Fruit fly (Drosophila melanogaster) whole organism, prepupa: ENCODE results near the gene Dip-C.

Experiments
- Blimp-1 ChIP-seq: fragments of 200-800 bp; sonication (Bioruptor generic); optimal IDR thresholded peaks from 3 replicates; lab custom pipeline; 2017; ENCODE audit warnings: missing biosample characterization, missing genetic modification characterization, mild to moderate bottlenecking, moderate library complexity, missing genetic modification reagents
- CG10631 ChIP-seq: fragments of 200-800 bp; sonication (Bioruptor generic); optimal IDR thresholded peaks from 2 replicates; lab custom pipeline; 2016; ENCODE audit warnings: missing biosample characterization, missing genetic modification characterization
- CG10669 ChIP-seq: fragments of 200-800 bp; sonication (Bioruptor generic); optimal IDR thresholded peaks from 3 replicates; lab custom pipeline; 2018; ENCODE audit warnings: missing biosample characterization, mild to moderate bottlenecking, missing genetic modification characterization, moderate library complexity
- CG11294 ChIP-seq: fragments of 200-800 bp; sonication (Bioruptor generic); IDR thresholded peaks from 2 replicates; pipeline ENCODE4 v1.3.6; 2022; ENCODE audit warnings: missing biosample characterization, missing genetic modification characterization
- CG11902 ChIP-seq: fragments of 200-800 bp; sonication (Bioruptor generic); optimal IDR thresholded peaks from 3 replicates; lab custom pipeline; 2016; ENCODE audit warnings: missing biosample characterization, missing genetic modification characterization
- CG15336 ChIP-seq: fragments of 200-800 bp; sonication (Bioruptor generic); IDR thresholded peaks from 2 replicates; pipeline ENCODE4 v1.3.6; 2022; ENCODE audit warnings: missing biosample characterization, missing genetic modification characterization
- CG1621 ChIP-seq: fragments of 200-800 bp; sonication (Bioruptor generic); optimal IDR thresholded peaks from 3 replicates; lab custom pipeline; 2018; ENCODE audit warnings: missing biosample characterization, mild to moderate bottlenecking, missing genetic modification characterization
- CG32006 ChIP-seq: fragments of 200-800 bp; sonication (Bioruptor generic); optimal IDR thresholded peaks from 3 replicates; lab custom pipeline; 2017; ENCODE audit warnings: missing biosample characterization, mild to moderate bottlenecking, missing genetic modification characterization
- CG34406 ChIP-seq: fragments of 200-800 bp; sonication (Bioruptor generic); optimal IDR thresholded peaks from 3 replicates; lab custom pipeline; 2016; ENCODE audit warnings: missing biosample characterization, missing genetic modification characterization
- CG3919 ChIP-seq: fragments of 200-800 bp; sonication (Bioruptor generic); optimal IDR thresholded peaks from 3 replicates; lab custom pipeline; 2016; ENCODE audit warnings: missing biosample characterization, missing genetic modification characterization
- CG6163 ChIP-seq: fragments of 200-800 bp; sonication (Bioruptor generic); IDR thresholded peaks from 3 replicates; pipeline ENCODE4 v1.3.6; 2022; ENCODE audit warnings: missing biosample characterization, missing genetic modification characterization
- CG6808 ChIP-seq: fragments of 200-800 bp; sonication (Bioruptor generic); optimal IDR thresholded peaks from 3 replicates; lab custom pipeline; 2017; ENCODE audit warnings: missing biosample characterization, missing genetic modification characterization, mild to moderate bottlenecking, moderate library complexity, missing genetic modification reagents
- CG7368 ChIP-seq: fragments of 200-800 bp; sonication (Bioruptor generic); optimal IDR thresholded peaks from 3 replicates; lab custom pipeline; 2016; ENCODE audit warnings: missing biosample characterization, missing genetic modification characterization
- CG8119 ChIP-seq: fragments of 200-800 bp; sonication (Bioruptor generic); IDR thresholded peaks from 3 replicates; pipeline ENCODE4 v1.3.6; 2022; ENCODE audit warnings: missing biosample characterization, missing genetic modification characterization
- CG8319 ChIP-seq: fragments of 200-800 bp; sonication (Bioruptor generic); optimal IDR thresholded peaks from 3 replicates; lab custom pipeline; 2016; ENCODE audit warnings: missing biosample characterization, missing genetic modification characterization
- CG8632 ChIP-seq: fragments of 200-800 bp; sonication (Bioruptor generic); optimal IDR thresholded peaks from 3 replicates; lab custom pipeline; 2016; ENCODE audit warnings: missing biosample characterization, missing genetic modification characterization
- CG9139 ChIP-seq: fragments of 200-800 bp; sonication (Bioruptor generic); optimal IDR thresholded peaks from 3 replicates; lab custom pipeline; 2017; ENCODE audit warnings: missing biosample characterization, mild to moderate bottlenecking, missing genetic modification characterization
- Eip78C ChIP-seq: fragments of 200-800 bp; sonication (Bioruptor generic); peaks from one replicate; lab custom pipeline; 2016; ENCODE audit warnings: missing biosample characterization, missing genetic modification characterization
- Eip93F ChIP-seq: fragments of 200-800 bp; sonication (Bioruptor generic); optimal IDR thresholded peaks from 2 replicates; lab custom pipeline; 2016; ENCODE audit warnings: missing biosample characterization, mild to moderate bottlenecking, missing genetic modification characterization
- Ets96B ChIP-seq: fragments of 200-800 bp; optimal IDR thresholded peaks from 2 replicates; lab custom pipeline; 2019; ENCODE audit warnings: missing biosample characterization, mild to moderate bottlenecking, missing genetic modification characterization, moderate library complexity
- Hr38 ChIP-seq: sonication (Bioruptor generic); optimal IDR thresholded peaks from 2 replicates; lab custom pipeline; 2016; ENCODE audit warnings: missing biosample characterization, missing genetic modification characterization
- Hr39 ChIP-seq: fragments of 200-800 bp; sonication (Bioruptor generic); optimal IDR thresholded peaks from 2 replicates; lab custom pipeline; 2016; ENCODE audit warnings: missing biosample characterization, missing genetic modification characterization
- Hr4 ChIP-seq: fragments of 200-800 bp; sonication (Bioruptor generic); optimal IDR thresholded peaks from 3 replicates; lab custom pipeline; 2016; ENCODE audit warnings: missing biosample characterization, missing genetic modification characterization
- Lpt ChIP-seq: fragments of 200-800 bp; sonication (Bioruptor generic); optimal IDR thresholded peaks from 3 replicates; lab custom pipeline; 2016; ENCODE audit warnings: missing biosample characterization, missing genetic modification characterization
- OdsH ChIP-seq: fragments of 200-800 bp; sonication (Bioruptor generic); optimal IDR thresholded peaks from 3 replicates; lab custom pipeline; 2016; ENCODE audit warnings: missing biosample characterization, missing genetic modification characterization
- Smox ChIP-seq: fragments of 200-800 bp; sonication (Bioruptor generic); optimal IDR thresholded peaks from 3 replicates; lab custom pipeline; 2016; ENCODE audit warnings: missing biosample characterization, missing genetic modification characterization
- acj6 ChIP-seq: fragments of 200-800 bp; sonication (Bioruptor generic); optimal IDR thresholded peaks from 3 replicates; lab custom pipeline; 2016; ENCODE audit warnings: missing biosample characterization, missing genetic modification characterization
- cyc ChIP-seq: fragments of 200-800 bp; sonication (Bioruptor generic); optimal IDR thresholded peaks from 3 replicates; lab custom pipeline; 2016; ENCODE audit warnings: missing biosample characterization, missing genetic modification characterization
- dac ChIP-seq: fragments of 200-800 bp; sonication (Bioruptor generic); optimal IDR thresholded peaks from 2 replicates; lab custom pipeline; 2017; ENCODE audit warnings: missing biosample characterization, mild to moderate bottlenecking, missing genetic modification characterization
- dsx ChIP-seq: fragments of 200-800 bp; optimal IDR thresholded peaks from 3 replicates; lab custom pipeline; 2019; ENCODE audit warnings: missing biosample characterization, mild to moderate bottlenecking, missing genetic modification characterization, moderate library complexity; ENCODE audit not compliant: poor library complexity, severe bottlenecking
- eg ChIP-seq: fragments of 200-800 bp; sonication (Bioruptor generic); IDR thresholded peaks from 3 replicates; pipeline ENCODE4 v1.3.6; 2022; ENCODE audit warnings: missing biosample characterization, missing genetic modification characterization
- esn ChIP-seq: fragments of 200-800 bp; sonication (Bioruptor generic); optimal IDR thresholded peaks from 2 replicates; lab custom pipeline; 2016; ENCODE audit warnings: missing biosample characterization, mild to moderate bottlenecking, missing genetic modification characterization, moderate library complexity
- fd59A ChIP-seq: fragments of 200-800 bp; sonication (Bioruptor generic); optimal IDR thresholded peaks from 2 replicates; lab custom pipeline; 2017; ENCODE audit warnings: missing biosample characterization, mild to moderate bottlenecking, missing genetic modification characterization, missing genetic modification reagents
- fd85E ChIP-seq: fragments of 200-800 bp; sonication (Bioruptor generic); optimal IDR thresholded peaks from 3 replicates; lab custom pipeline; 2016; ENCODE audit warnings: missing biosample characterization, missing genetic modification characterization
- fkh ChIP-seq: fragments of 200-800 bp; sonication (Bioruptor generic); optimal IDR thresholded peaks from 3 replicates; lab custom pipeline; 2017; ENCODE audit warnings: missing biosample characterization, mild to moderate bottlenecking, missing genetic modification characterization, moderate library complexity
- net ChIP-seq: fragments of 200-800 bp; sonication (Bioruptor generic); optimal IDR thresholded peaks from 3 replicates; lab custom pipeline; 2016; ENCODE audit warnings: missing biosample characterization, missing genetic modification characterization
- pdm3 ChIP-seq: fragments of 200-800 bp; sonication (Bioruptor generic); optimal IDR thresholded peaks from 3 replicates; lab custom pipeline; 2016; ENCODE audit warnings: missing biosample characterization, missing genetic modification characterization
- spab ChIP-seq: fragments of 200-800 bp; sonication (Bioruptor generic); optimal IDR thresholded peaks from 2 replicates; lab custom pipeline; 2017; ENCODE audit warnings: missing biosample characterization, mild to moderate bottlenecking, missing genetic modification characterization, missing genetic modification reagents
- ss ChIP-seq, 2 experiments: fragments of 200-800 bp; sonication (Bioruptor generic); optimal IDR thresholded peaks; 2 replicates in 1 of 2; 3 replicates in 1 of 2; lab custom pipeline; 2017 to 2018; ENCODE audit warnings: mild to moderate bottlenecking in 2 of 2, missing biosample characterization in 2 of 2, missing genetic modification characterization in 2 of 2, moderate library complexity in 1 of 2
- topi ChIP-seq: fragments of 200-800 bp; sonication (Bioruptor generic); optimal IDR thresholded peaks from 3 replicates; lab custom pipeline; 2016; ENCODE audit warnings: missing biosample characterization, missing genetic modification characterization
- vri ChIP-seq: fragments of 200-800 bp; sonication (Bioruptor generic); optimal IDR thresholded peaks from 3 replicates; lab custom pipeline; 2016; ENCODE audit warnings: missing biosample characterization, mild to moderate bottlenecking, missing genetic modification characterization

The Dip-C gene

DNA sequence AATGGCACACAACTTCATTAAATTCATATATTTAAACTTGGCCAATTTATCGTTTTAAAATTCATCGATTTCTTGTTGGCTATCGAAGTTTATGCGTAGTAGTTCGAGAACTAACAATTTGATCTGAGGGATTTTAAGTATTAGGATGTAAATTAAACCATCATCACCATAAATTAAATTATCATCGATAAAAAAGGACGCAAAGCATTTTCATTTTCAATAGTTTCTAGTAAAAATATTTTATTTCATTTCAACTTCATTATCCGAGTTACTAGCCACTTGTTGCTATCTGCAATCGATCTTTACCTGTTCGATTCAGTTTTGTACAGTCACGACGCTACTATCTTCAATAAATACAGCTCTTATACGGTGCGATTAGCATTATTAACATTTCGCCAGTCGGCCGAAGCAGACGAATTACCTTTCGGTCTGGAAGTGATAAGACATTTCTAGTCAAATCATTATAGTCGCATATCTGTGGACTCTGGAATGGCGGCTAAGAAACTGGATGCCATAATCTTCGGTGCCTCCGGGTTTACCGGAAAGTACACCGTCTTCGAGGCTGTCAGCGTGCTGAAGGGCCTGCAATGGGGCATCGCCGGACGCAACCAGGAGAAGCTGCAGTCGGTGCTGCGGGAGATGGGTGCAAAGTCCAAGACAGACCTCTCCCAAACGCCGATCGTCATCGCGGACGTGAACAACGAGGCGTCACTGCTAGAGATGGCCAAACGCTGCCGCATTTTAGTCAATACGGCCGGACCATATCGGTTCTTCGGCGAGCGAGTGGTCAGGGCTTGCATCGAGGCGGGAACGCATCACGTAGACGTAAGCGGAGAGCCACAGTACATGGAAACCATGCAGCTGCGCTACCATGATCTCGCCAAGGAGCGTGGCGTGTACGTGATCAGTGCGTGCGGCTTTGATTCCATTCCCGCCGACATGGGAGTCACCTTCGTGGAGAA lies 7.0 kb downstream of the Dip-C start, which contains the start of gene CG5167 (continued):
- TF ChIP-seq CG10669 (no peak), fkh (GFP tag; lab: Kevin White, UChicago) (peak; percentile 25), eg (GFP tag; lab: Robert Waterston, UW) (peak; percentile 70), CG8632 (GFP tag; lab: Kevin White, UChicago) (peak; percentile 20), CG8119 (GFP tag; lab: Robert Waterston, UW) (peak; percentile 59), Hr4 (GFP tag; lab: Kevin White, UChicago) (peak; percentile 1), net (peak; percentile 76), CG7368 (no peak), CG15336 (GFP tag; lab: Robert Waterston, UW) (peak; percentile 42; the same call in 1 of the 2 replicates), dsx (GFP tag; lab: Kevin White, UChicago) (peak; percentile 2), fd59A (GFP tag; lab: Kevin White, UChicago) (no peak), CG11902 (GFP tag; lab: Kevin White, UChicago) (no peak), Eip93F (peak; percentile 21), CG1621 (tag; lab: Kevin White, UChicago) (peak; percentile 61), CG10631 (GFP tag; lab: Kevin White, UChicago) (no peak), cyc (GFP tag; lab: Kevin White, UChicago) (peak; percentile 8), Smox (no peak), CG32006 (GFP tag; lab: Kevin White, UChicago) (no peak), CG34406 (GFP tag; lab: Kevin White, UChicago) (peak; percentile 36), Blimp-1 (GFP tag; lab: Kevin White, UChicago) (no peak), fd85E (GFP tag; lab: Kevin White, UChicago) (no peak), Hr39 (GFP tag; lab: Kevin White, UChicago) (peak; percentile 28), ss (GFP tag; optimal IDR thresholded peaks at IDR 0.05; lab: Kevin White, UChicago) (peak; percentile 84 to 89), dac (no peak), Ets96B (tag; lab: Kevin White, UChicago) (peak; percentile 25), vri (GFP tag; lab: Kevin White, UChicago) (peak; percentile 16), Hr38 (GFP tag; lab: Kevin White, UChicago) (no peak), CG3919 (GFP tag; lab: Kevin White, UChicago) (peak; percentile 43), spab (GFP tag; lab: Kevin White, UChicago) (peak; percentile 54), pdm3 (GFP tag; lab: Kevin White, UChicago) (no peak), OdsH (GFP tag; lab: Kevin White, UChicago) (no peak), CG9139 (peak; percentile 87), CG11294 (GFP tag; lab: Robert Waterston, UW) (no peak), acj6 (GFP tag; lab: Kevin White, UChicago) (no peak), topi (GFP tag; lab: Kevin White, UChicago) (peak; percentile 24), Lpt (peak; percentile 9)

DNA sequence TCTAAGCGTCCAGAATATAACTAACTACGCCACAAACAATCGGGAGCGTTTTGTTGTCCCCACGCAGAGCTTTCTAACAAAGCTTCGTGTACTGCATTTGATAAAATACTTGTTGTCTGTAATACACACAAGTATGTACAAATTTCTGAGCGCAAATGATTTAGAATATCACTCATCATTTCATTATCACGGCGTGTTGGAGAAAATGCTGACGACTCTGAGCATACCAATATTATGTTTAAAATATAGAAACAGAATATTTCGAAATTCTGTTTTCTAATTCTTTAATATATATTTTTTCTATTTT lies 7.7 kb downstream of the Dip-C start, which contains the start of gene Cyp9f2:
Gene Cyp9f2, minus strand, starts transcription at position 101 of the 307 bp plus-strand sequence.
- TF ChIP-seq CG6163 (GFP tag; lab: Robert Waterston, UW) (no peak), Eip78C (GFP tag; lab: Kevin White, UChicago) (no peak), dsx (GFP tag; lab: Kevin White, UChicago) (no peak), CG8319 (no peak), esn (GFP tag; lab: Kevin White, UChicago) (no peak), CG6808 (GFP tag; lab: Kevin White, UChicago) (no peak), CG11902 (GFP tag; lab: Kevin White, UChicago) (no peak)
